Worm (Caenorhabditis elegans): Measurements from ENCODE around the gene F20D6.5.

DNA sequence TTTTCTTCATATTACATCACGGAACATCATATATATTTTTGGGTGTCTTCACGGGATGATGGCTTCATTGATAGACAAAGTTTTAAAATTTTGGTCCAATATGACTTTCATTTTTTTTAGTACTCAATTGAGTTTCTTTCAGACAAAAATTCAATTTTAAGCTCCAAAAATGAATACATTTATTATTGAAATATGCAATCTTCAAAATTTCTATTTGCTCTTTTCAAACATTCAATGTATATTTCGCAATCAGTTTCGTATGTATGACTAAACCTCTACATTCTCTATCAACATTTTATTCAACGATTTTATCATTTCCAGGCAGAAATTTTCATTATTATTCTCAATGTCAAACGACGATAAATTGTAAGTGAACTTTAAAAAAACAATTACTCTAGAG, 21.6 kb downstream of the F20D6.5 start, which contains the start of gene srp-8:
- no peak for TF ChIP-seq med-1 (GFP tag; optimal IDR thresholded peaks at IDR 0.05; ENCODE audit: insufficient read depth)
- TF ChIP-seq ref-1 (GFP tag; conservative IDR thresholded peaks at IDR 0.05) = no peak
- TF ChIP-seq klf-2 (GFP tag; conservative IDR thresholded peaks at IDR 0.05) = no peak
- TF ChIP-seq tab-1 (GFP tag; IDR thresholded peaks at IDR 0.05) = no peak
- no peak for TF ChIP-seq cog-1 (tag; optimal IDR thresholded peaks at IDR 0.05)
- TF ChIP-seq ztf-23 (GFP tag; IDR thresholded peaks at IDR 0.05) = no peak
- TF ChIP-seq ztf-29 (GFP tag; IDR thresholded peaks at IDR 0.05) = no peak
- TF ChIP-seq T22C8.4 (GFP tag; IDR thresholded peaks at IDR 0.05) = no peak
- TF ChIP-seq flt-1 (GFP tag; IDR thresholded peaks at IDR 0.05) = no peak

Data from whole organism, midembryonic.